Fruit fly (Drosophila melanogaster) whole organism, embryonic: ENCODE measurements around the gene Cyp313a4.

Source experiments
- BtbVII ChIP-seq: fragments of 200-800 bp; sonication (Bioruptor generic); optimal IDR thresholded peaks from 3 replicates; lab custom pipeline; 2017; ENCODE audit warnings: missing biosample characterization, mild to moderate bottlenecking, missing genetic modification characterization
- CG1024 ChIP-seq: fragments of 200-800 bp; sonication (Bioruptor generic); IDR thresholded peaks from 2 replicates; pipeline ENCODE4 v1.3.6; 2022; ENCODE audit warnings: missing biosample characterization, missing genetic modification characterization
- CG10462 ChIP-seq: fragments of 200-800 bp; sonication (Bioruptor generic); optimal IDR thresholded peaks from 2 replicates; lab custom pipeline; 2016; ENCODE audit warnings: missing biosample characterization, missing genetic modification characterization
- CG11093 ChIP-seq: fragments of 200-800 bp; sonication (Bioruptor generic); IDR thresholded peaks from 3 replicates; pipeline ENCODE4 v1.3.6; 2022; ENCODE audit warnings: missing biosample characterization, missing genetic modification characterization
- CG11560 ChIP-seq: fragments of 200-800 bp; sonication (Bioruptor generic); IDR thresholded peaks from 3 replicates; pipeline ENCODE4 v1.3.6; 2022; ENCODE audit warnings: missing biosample characterization, missing genetic modification characterization
- CG11696 ChIP-seq: fragments of 200-800 bp; sonication (Bioruptor generic); IDR thresholded peaks from 2 replicates; pipeline ENCODE4 v1.3.6; 2022; ENCODE audit warnings: missing biosample characterization, missing genetic modification characterization
- CG12299 ChIP-seq: fragments of 200-800 bp; sonication (Bioruptor generic); optimal IDR thresholded peaks from 2 replicates; lab custom pipeline; 2018; ENCODE audit warnings: missing biosample characterization, mild to moderate bottlenecking, missing genetic modification characterization
- CG12744 ChIP-seq: fragments of 200-800 bp; sonication (Bioruptor generic); optimal IDR thresholded peaks from 2 replicates; lab custom pipeline; 2016; ENCODE audit warnings: missing biosample characterization, missing genetic modification characterization
- CG14441 ChIP-seq: fragments of 200-800 bp; sonication (Bioruptor generic); IDR thresholded peaks from 2 replicates; pipeline ENCODE4 v1.3.6; 2022; ENCODE audit warnings: missing biosample characterization, missing genetic modification characterization
- CG1529 ChIP-seq: fragments of 200-800 bp; sonication (Bioruptor generic); optimal IDR thresholded peaks from 3 replicates; lab custom pipeline; 2018; ENCODE audit warnings: missing biosample characterization, missing genetic modification characterization
- CG16813 ChIP-seq: fragments of 200-800 bp; sonication (Bioruptor generic); IDR thresholded peaks from 3 replicates; pipeline ENCODE4 v1.3.6; 2022; ENCODE audit warnings: missing biosample characterization, missing genetic modification characterization; ENCODE audit not compliant: partially characterized antibody
- CG17912 ChIP-seq: fragments of 200-800 bp; sonication (Bioruptor generic); optimal IDR thresholded peaks from 2 replicates; lab custom pipeline; 2018; ENCODE audit warnings: missing biosample characterization, mild to moderate bottlenecking, missing genetic modification characterization
- CG18011 ChIP-seq: fragments of 200-800 bp; sonication (Bioruptor generic); optimal IDR thresholded peaks from 2 replicates; lab custom pipeline; 2017; ENCODE audit warnings: missing biosample characterization, missing genetic modification characterization, mild to moderate bottlenecking, moderate library complexity, missing genotype
- CG3065 ChIP-seq: fragments of 200-800 bp; sonication (Bioruptor generic); optimal IDR thresholded peaks from 2 replicates; lab custom pipeline; 2016; ENCODE audit warnings: missing biosample characterization, missing genetic modification characterization
- CG3407 ChIP-seq: fragments of 200-800 bp; sonication (Bioruptor generic); optimal IDR thresholded peaks from 2 replicates; lab custom pipeline; 2018; ENCODE audit warnings: missing biosample characterization, mild to moderate bottlenecking, missing genetic modification characterization
- CG34376 ChIP-seq: fragments of 200-800 bp; sonication (Bioruptor generic); optimal IDR thresholded peaks from 2 replicates; lab custom pipeline; 2018; ENCODE audit warnings: missing biosample characterization, mild to moderate bottlenecking, missing genetic modification characterization
- CG6854 ChIP-seq: fragments of 200-800 bp; sonication (Bioruptor generic); optimal IDR thresholded peaks from 3 replicates; lab custom pipeline; 2017; ENCODE audit warnings: missing biosample characterization, mild to moderate bottlenecking, missing genetic modification characterization
- CG7556 ChIP-seq: fragments of 200-800 bp; sonication (Bioruptor generic); optimal IDR thresholded peaks from 2 replicates; lab custom pipeline; 2017; ENCODE audit warnings: missing biosample characterization, mild to moderate bottlenecking, missing genetic modification characterization
- CG8290 ChIP-seq, 3 experiments: fragments of 200-800 bp; sonication (Bioruptor generic); optimal IDR thresholded peaks; 2 replicates each; lab custom pipeline; 2016 to 2019; ENCODE audit warnings: missing biosample characterization in 3 of 3, missing genetic modification characterization in 3 of 3, mild to moderate bottlenecking in 2 of 3, moderate library complexity in 1 of 3
- CG8478 ChIP-seq: fragments of >200 bp; optimal IDR thresholded peaks from 2 replicates; lab custom pipeline; 2018
- CG9215 ChIP-seq: fragments of 200-800 bp; sonication (Bioruptor generic); IDR thresholded peaks from 2 replicates; pipeline ENCODE4 v1.3.6; 2022; ENCODE audit warnings: missing biosample characterization, missing genetic modification characterization
- CG9797 ChIP-seq: fragments of 200-800 bp; sonication (Bioruptor generic); optimal IDR thresholded peaks from 3 replicates; lab custom pipeline; 2018; ENCODE audit warnings: missing biosample characterization, mild to moderate bottlenecking, missing genetic modification characterization
- Camta ChIP-seq: fragments of 200-800 bp; sonication (Bioruptor generic); optimal IDR thresholded peaks from 2 replicates; lab custom pipeline; 2016; ENCODE audit warnings: missing biosample characterization, missing genetic modification characterization
- Chrac-16 ChIP-seq: fragments of 200-800 bp; sonication (Bioruptor generic); optimal IDR thresholded peaks from 3 replicates; lab custom pipeline; 2016; ENCODE audit warnings: missing biosample characterization, missing genetic modification characterization
- Dad ChIP-seq: fragments of 200-800 bp; sonication (Bioruptor generic); optimal IDR thresholded peaks from 3 replicates; lab custom pipeline; 2016; ENCODE audit warnings: missing biosample characterization, missing genetic modification characterization
- Dip2 ChIP-seq: fragments of 200-800 bp; sonication (Bioruptor generic); IDR thresholded peaks from 2 replicates; pipeline ENCODE4 v1.3.6; 2022; ENCODE audit warnings: missing biosample characterization, missing genetic modification characterization
- ERR ChIP-seq: fragments of 200-800 bp; sonication (Bioruptor generic); optimal IDR thresholded peaks from 2 replicates; lab custom pipeline; 2016; ENCODE audit warnings: missing biosample characterization, missing genetic modification characterization
- Eip74EF ChIP-seq, 2 experiments: fragments of 200-800 bp in 1 of 2; fragments of >200 bp in 1 of 2; sonication (Bioruptor generic) in 1 of 2; optimal IDR thresholded peaks; 2 replicates each; lab custom pipeline; 2017 to 2019; ENCODE audit warnings: missing biosample characterization in 2 of 2, missing genetic modification characterization in 2 of 2, mild to moderate bottlenecking in 1 of 2, moderate library complexity in 1 of 2
- Elba2 ChIP-seq: fragments of 200-800 bp; sonication (Bioruptor generic); optimal IDR thresholded peaks from 3 replicates; lab custom pipeline; 2016; ENCODE audit warnings: missing biosample characterization, missing genetic modification characterization
- Lpt ChIP-seq: fragments of >200 bp; optimal IDR thresholded peaks from 2 replicates; lab custom pipeline; 2018; ENCODE audit warnings: missing biosample characterization, missing genetic modification characterization
- Meics ChIP-seq: fragments of 200-800 bp; sonication (Bioruptor generic); optimal IDR thresholded peaks from 2 replicates; lab custom pipeline; 2017; ENCODE audit warnings: missing biosample characterization, mild to moderate bottlenecking, missing genetic modification characterization
- Optix ChIP-seq: fragments of 200-800 bp; sonication (Bioruptor generic); IDR thresholded peaks from 3 replicates; pipeline ENCODE4 v1.3.6; 2022; ENCODE audit warnings: missing biosample characterization, missing genetic modification characterization
- Usf ChIP-seq: fragments of 200-800 bp; sonication (Bioruptor generic); optimal IDR thresholded peaks from 2 replicates; lab custom pipeline; 2017; ENCODE audit warnings: missing genotype, missing biosample characterization, missing genetic modification characterization
- Xrp1 ChIP-seq: fragments of 200-800 bp; sonication (Bioruptor generic); IDR thresholded peaks from 2 replicates; pipeline ENCODE4 v1.3.6; 2022; ENCODE audit warnings: missing biosample characterization, missing genetic modification characterization
- croc ChIP-seq: fragments of 200-800 bp; sonication (Bioruptor generic); conservative IDR thresholded peaks from 3 replicates; pipeline ENCODE4 v1.3.6; 2022; ENCODE audit warnings: missing biosample characterization, missing genetic modification characterization
- cwo ChIP-seq: fragments of 200-800 bp; sonication (Bioruptor generic); optimal IDR thresholded peaks from 3 replicates; lab custom pipeline; 2017; ENCODE audit warnings: missing biosample characterization, missing genetic modification characterization, mild to moderate bottlenecking, moderate library complexity, missing genetic modification reagents
- dpn ChIP-seq, 2 experiments: fragments of 200-800 bp; sonication (Bioruptor generic); optimal IDR thresholded peaks; 3 replicates each; lab custom pipeline; 2016; ENCODE audit warnings: missing biosample characterization in 2 of 2, missing genetic modification characterization in 2 of 2
- ems ChIP-seq: fragments of 200-800 bp; sonication (Bioruptor generic); optimal IDR thresholded peaks from 3 replicates; lab custom pipeline; 2016; ENCODE audit warnings: missing biosample characterization, missing genetic modification characterization
- gt ChIP-seq: fragments of 200-800 bp; sonication (Bioruptor generic); IDR thresholded peaks from 2 replicates; pipeline ENCODE4 v1.3.6; 2022; ENCODE audit warnings: missing biosample characterization, missing genetic modification characterization
- her ChIP-seq: fragments of 200-800 bp; sonication (Bioruptor generic); optimal IDR thresholded peaks from 2 replicates; lab custom pipeline; 2016; ENCODE audit warnings: missing biosample characterization, missing genetic modification characterization
- maf-S ChIP-seq: fragments of 200-800 bp; sonication (Bioruptor generic); optimal IDR thresholded peaks from 2 replicates; lab custom pipeline; 2016; ENCODE audit warnings: missing biosample characterization, missing genetic modification characterization
- oc ChIP-seq: fragments of 200-800 bp; sonication (Bioruptor generic); optimal IDR thresholded peaks from 2 replicates; lab custom pipeline; 2018; ENCODE audit warnings: missing biosample characterization, mild to moderate bottlenecking, missing genetic modification characterization, moderate library complexity
- odd ChIP-seq: fragments of 200-800 bp; sonication (Bioruptor generic); optimal IDR thresholded peaks from 2 replicates; lab custom pipeline; 2017; ENCODE audit warnings: missing biosample characterization, mild to moderate bottlenecking, missing genetic modification characterization
- pita ChIP-seq: fragments of 200-800 bp; sonication (Bioruptor generic); optimal IDR thresholded peaks from 2 replicates; lab custom pipeline; 2017; ENCODE audit warnings: missing biosample characterization, mild to moderate bottlenecking, missing genetic modification characterization
- pros ChIP-seq: fragments of 200-800 bp; sonication (Bioruptor generic); optimal IDR thresholded peaks from 3 replicates; lab custom pipeline; 2019; ENCODE audit warnings: missing biosample characterization, mild to moderate bottlenecking, missing genetic modification characterization, moderate library complexity
- repo ChIP-seq: fragments of 200-800 bp; sonication (Bioruptor generic); optimal IDR thresholded peaks from 2 replicates; lab custom pipeline; 2016; ENCODE audit warnings: missing biosample characterization, missing genetic modification characterization
- sr ChIP-seq: fragments of 200-800 bp; sonication (Bioruptor generic); IDR thresholded peaks from 3 replicates; pipeline ENCODE4 v1.3.6; 2022; ENCODE audit warnings: missing biosample characterization, missing genetic modification characterization
- wek ChIP-seq: fragments of 200-800 bp; sonication (Bioruptor generic); optimal IDR thresholded peaks from 3 replicates; lab custom pipeline; 2018; ENCODE audit warnings: missing biosample characterization, mild to moderate bottlenecking, missing genetic modification characterization, moderate library complexity
- zfh1 ChIP-seq: fragments of 200-800 bp; sonication (Bioruptor generic); IDR thresholded peaks from 3 replicates; pipeline ENCODE4 v1.3.6; 2022; ENCODE audit warnings: missing biosample characterization, missing genetic modification characterization

Cyp313a4 gene

DNA sequence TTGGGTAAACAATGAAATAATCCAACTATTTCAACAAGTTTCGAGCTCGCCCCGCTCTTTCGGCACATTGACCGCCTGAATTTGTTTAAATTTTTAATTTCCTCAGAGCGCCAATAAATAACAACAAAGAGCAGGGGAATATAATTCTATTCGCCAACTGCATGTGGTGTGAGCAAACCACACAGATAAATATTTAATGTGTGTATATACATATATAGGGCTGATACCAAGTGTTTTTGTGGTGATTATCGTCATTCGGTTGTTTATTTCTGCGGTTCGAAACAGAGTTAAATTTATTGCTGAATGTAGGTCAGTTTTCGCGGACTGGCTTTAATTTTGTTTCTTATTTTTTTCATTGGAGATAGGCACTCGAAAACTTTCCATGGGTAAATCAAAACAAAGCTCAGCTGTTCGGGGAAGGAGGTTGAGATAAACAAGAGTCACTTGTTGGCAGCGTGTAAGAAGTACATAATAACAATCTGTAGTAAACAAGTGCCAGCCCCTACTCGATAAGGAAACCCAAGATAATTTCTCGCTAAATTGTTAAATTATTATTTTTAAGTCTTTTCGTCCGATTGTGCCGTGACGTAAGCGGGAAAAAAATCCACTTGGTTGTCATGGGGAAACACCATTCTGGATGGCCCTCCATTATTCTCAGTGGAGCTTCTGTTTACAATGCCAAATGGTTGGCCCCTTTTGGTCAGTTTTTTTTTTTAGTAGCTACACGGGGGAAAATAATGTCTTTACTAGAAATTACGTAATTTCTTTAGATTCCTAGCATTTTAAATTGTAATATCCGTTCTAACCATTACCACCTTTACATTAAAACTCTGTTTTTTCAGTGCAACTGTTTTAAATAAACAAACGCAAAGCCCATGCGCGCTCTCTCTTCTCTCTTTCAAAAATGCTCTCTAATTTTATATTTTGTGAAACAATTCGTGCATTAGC is 36.7 kb upstream of the Cyp313a4 start (continued):
- TF ChIP-seq CG34376 (GFP tag; lab: Kevin White, UChicago) (peak; percentile 64), CG14441 (GFP tag; lab: Robert Waterston, UW) (peak; percentile 72), CG1529 (peak; percentile 13), Usf (no peak), Camta (GFP tag; lab: Kevin White, UChicago) (peak; percentile 15), CG17912 (GFP tag; lab: Kevin White, UChicago) (no peak), CG12744 (peak; percentile 45), croc (GFP tag; lab: Robert Waterston, UW) (0 out of 3 replicates have a peak, but pooled peaks have one; percentile 32), oc (tag; lab: Kevin White, UChicago) (no peak), gt (GFP tag; lab: Robert Waterston, UW) (no peak), pros (GFP tag; lab: Kevin White, UChicago) (no peak), Dad (GFP tag; lab: Kevin White, UChicago) (peak; percentile 9), odd (GFP tag; lab: Kevin White, UChicago) (no peak), CG7556 (GFP tag; lab: Kevin White, UChicago) (peak; percentile 47), ems (GFP tag; lab: Kevin White, UChicago) (peak; percentile 56), ERR (no peak), Dip2 (no peak), sr (GFP tag; lab: Robert Waterston, UW) (no peak), wek (GFP tag; lab: Kevin White, UChicago) (peak; percentile 22), Elba2 (no peak), Chrac-16 (no peak), CG3065 (GFP tag; lab: Kevin White, UChicago) (no peak), Eip74EF (GFP tag; optimal IDR thresholded peaks at IDR 0.05; lab: Kevin White, UChicago) (no peak), Meics (GFP tag; lab: Kevin White, UChicago) (peak; percentile 61), CG10462 (GFP tag; lab: Kevin White, UChicago) (no peak), BtbVII (GFP tag; lab: Kevin White, UChicago) (no peak), Xrp1 (GFP tag; lab: Robert Waterston, UW) (peak; percentile 55), CG16813 (GFP tag; lab: Robert Waterston, UW) (no peak), maf-S (GFP tag; lab: Kevin White, UChicago) (peak; percentile 42), CG8478 (lab: Kevin White, UChicago) (no peak), CG18011 (GFP tag; lab: Kevin White, UChicago) (peak; percentile 39), zfh1 (GFP tag; lab: Robert Waterston, UW) (peak; percentile 62), CG9797 (GFP tag; lab: Kevin White, UChicago) (no peak), CG11093 (no peak), her (GFP tag; lab: Kevin White, UChicago) (peak; percentile 3), pita (GFP tag; lab: Kevin White, UChicago) (no peak), CG12299 (tag; lab: Kevin White, UChicago) (peak; percentile 31), CG11560 (no peak), dpn (GFP tag; optimal IDR thresholded peaks at IDR 0.05; lab: Kevin White, UChicago) (peak; percentile 25 to 57), CG6854 (GFP tag; lab: Kevin White, UChicago) (no peak), CG9215 (peak; percentile 32; the same call in 1 of the 2 replicates), CG11696 (GFP tag; lab: Robert Waterston, UW) (0 out of 2 replicates have a peak, but pooled peaks have one; percentile 24), CG8290 (GFP tag; optimal IDR thresholded peaks at IDR 0.05; lab: Kevin White, UChicago) (no peak), CG8290 (tag; optimal IDR thresholded peaks at IDR 0.05; lab: Kevin White, UChicago) (no peak), Lpt (GFP tag; lab: Kevin White, UChicago) (no peak), CG3407 (GFP tag; lab: Kevin White, UChicago) (peak; percentile 12), Optix (no peak), repo (GFP tag; lab: Kevin White, UChicago) (no peak), CG1024 (no peak), cwo (peak; percentile 51)
